Worm (Caenorhabditis elegans) whole organism, mixed stage, embryonic: ENCODE data around the gene T04A11.4.

Experiments
- blmp-1 ChIP-seq: fragments of 150-350 bp; optimal IDR thresholded peaks from 2 replicates; lab custom pipeline; 2014; ENCODE audit warnings: missing biosample characterization, missing genetic modification characterization
- ces-1 ChIP-seq: fragments of 150-350 bp; optimal IDR thresholded peaks from 2 replicates; lab custom pipeline; 2014; ENCODE audit warnings: missing biosample characterization, missing genetic modification reagents, missing genetic modification characterization
- cnd-1 ChIP-seq: fragments of 200-800 bp; sonication (Bioruptor generic); optimal IDR thresholded peaks from 2 replicates; lab custom pipeline; 2018; ENCODE audit warnings: mild to moderate bottlenecking, missing genetic modification characterization, missing compliant biosample characterization
- drap-1 ChIP-seq: fragments of 200-800 bp; sonication (Bioruptor generic); optimal IDR thresholded peaks from 3 replicates; lab custom pipeline; 2018; ENCODE audit warnings: mild to moderate bottlenecking, missing genetic modification characterization, missing compliant biosample characterization
- elt-1 ChIP-seq: sonication (generic microtip); optimal IDR thresholded peaks from 2 replicates; lab custom pipeline; 2017; ENCODE audit warnings: missing genetic modification characterization, mild to moderate bottlenecking, missing compliant biosample characterization, antibody characterized with exemption, moderate library complexity, borderline replicate concordance; ENCODE audit not compliant: insufficient read depth
- lin-13 ChIP-seq: fragments of 150-350 bp; optimal IDR thresholded peaks from 2 replicates; lab custom pipeline; 2014; ENCODE audit warnings: missing biosample characterization, missing genetic modification characterization
- pha-4 ChIP-seq: fragments of 150-350 bp; optimal IDR thresholded peaks from 2 replicates; lab custom pipeline; 2018; ENCODE audit warnings: missing biosample characterization, missing genetic modification reagents, missing genetic modification characterization
- unc-62 ChIP-seq: fragments of 150-350 bp; optimal IDR thresholded peaks from 2 replicates; lab custom pipeline; 2014; ENCODE audit warnings: missing biosample characterization, missing genetic modification reagents, missing genetic modification characterization
- ztf-11 ChIP-seq: fragments of 150-350 bp; optimal IDR thresholded peaks from 2 replicates; lab custom pipeline; 2014; ENCODE audit warnings: missing biosample characterization, missing genetic modification characterization

- TF ChIP-seq drap-1 (GFP tag; lab: Kevin White, UChicago): no peak
- TF ChIP-seq blmp-1 (tag; lab: Kevin White, UChicago): no peak
- TF ChIP-seq lin-13 (tag; lab: Kevin White, UChicago): no peak
- TF ChIP-seq ces-1 (GFP tag; lab: Kevin White, UChicago): no peak
- TF ChIP-seq pha-4 (tag; lab: Kevin White, UChicago): no peak
- no peak for TF ChIP-seq unc-62 (GFP tag; lab: Kevin White, UChicago)
- no peak for TF ChIP-seq cnd-1 (tag; lab: Kevin White, UChicago)
- TF ChIP-seq ztf-11: no peak
- no peak for TF ChIP-seq elt-1 (tag; lab: Kevin White, UChicago)
These were observed 19.6 kb downstream of the T04A11.4 start for ce11 chrIV:12464822-12465221.
